Worm (Caenorhabditis elegans) whole organism, midembryonic: ENCODE results near the gene C27A7.9.

Experiments
- T22C8.4 ChIP-seq: fragments of 200-800 bp; sonication (Bioruptor generic); IDR thresholded peaks from 2 replicates; pipeline ENCODE4 v1.3.6; 2022; ENCODE audit warnings: missing genetic modification characterization, missing compliant biosample characterization
- cog-1 ChIP-seq: sonication (generic microtip); optimal IDR thresholded peaks from 2 replicates; lab custom pipeline; 2016; ENCODE audit warnings: missing genetic modification characterization, missing compliant biosample characterization
- flt-1 ChIP-seq: fragments of 200-800 bp; sonication (Bioruptor generic); IDR thresholded peaks from 2 replicates; pipeline ENCODE4 v1.3.6; 2022; ENCODE audit warnings: missing genetic modification characterization, missing compliant biosample characterization
- klf-2 ChIP-seq: fragments of 200-800 bp; sonication (Bioruptor generic); conservative IDR thresholded peaks from 2 replicates; pipeline ENCODE4 v1.3.6; 2022; ENCODE audit warnings: missing genetic modification reagents, missing genetic modification characterization, missing compliant biosample characterization
- med-1 ChIP-seq: sonication (generic microtip); optimal IDR thresholded peaks from 2 replicates; lab custom pipeline; 2017; ENCODE audit warnings: missing genetic modification characterization, mild to moderate bottlenecking, missing compliant biosample characterization, antibody characterized with exemption, missing genetic modification reagents; ENCODE audit not compliant: insufficient read depth
- ref-1 ChIP-seq: fragments of 200-800 bp; sonication (Bioruptor generic); conservative IDR thresholded peaks from 2 replicates; pipeline ENCODE4 v1.3.6; 2022; ENCODE audit warnings: missing genetic modification reagents, missing genetic modification characterization, missing compliant biosample characterization
- tab-1 ChIP-seq: fragments of 200-800 bp; sonication (Bioruptor generic); IDR thresholded peaks from 2 replicates; pipeline ENCODE4 v1.3.6; 2022; ENCODE audit warnings: missing genetic modification characterization, missing compliant biosample characterization
- ztf-23 ChIP-seq: fragments of 200-800 bp; sonication (Bioruptor generic); IDR thresholded peaks from 2 replicates; pipeline ENCODE4 v1.3.6; 2022; ENCODE audit warnings: missing genetic modification reagents, missing genetic modification characterization, missing compliant biosample characterization
- ztf-29 ChIP-seq: fragments of 200-800 bp; sonication (Bioruptor generic); IDR thresholded peaks from 2 replicates; pipeline ENCODE4 v1.3.6; 2022; ENCODE audit warnings: missing genetic modification reagents, missing genetic modification characterization, missing compliant biosample characterization

- TF ChIP-seq klf-2 (GFP tag; lab: Robert Waterston, UW): no peak
- TF ChIP-seq cog-1: no peak
- no peak for TF ChIP-seq ztf-29
- TF ChIP-seq ref-1 (GFP tag; lab: Robert Waterston, UW): no peak
- no peak for TF ChIP-seq T22C8.4
- no peak for TF ChIP-seq tab-1
- no peak for TF ChIP-seq med-1 (GFP tag; lab: Kevin White, UChicago)
- TF ChIP-seq ztf-23: no peak
- TF ChIP-seq flt-1: no peak
Measured at ce11 chrV:12115150-12115549, 39.3 kb downstream of the C27A7.9 start.
